Worm (Caenorhabditis elegans): ENCODE data around the gene F13A7.1.

Gene F13A7.1

DNA sequence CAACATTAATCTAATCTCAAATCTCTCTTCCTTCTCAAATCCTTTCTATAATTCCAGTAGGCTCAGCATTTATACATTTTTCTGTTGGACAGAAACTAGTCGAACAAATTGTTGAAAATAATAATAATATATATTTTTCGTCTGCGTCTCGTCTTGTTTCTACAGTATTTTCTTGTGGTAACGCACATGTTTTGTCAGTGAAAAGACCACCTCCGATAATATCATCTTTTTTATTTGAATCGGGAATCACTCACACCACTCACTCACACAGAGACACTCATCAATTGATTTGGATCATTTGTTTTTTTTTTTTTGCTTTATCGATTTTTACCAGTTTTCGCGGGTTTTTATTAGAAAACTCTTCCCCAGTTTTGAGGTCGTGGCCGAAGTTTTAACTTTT is 23.1 kb downstream of the F13A7.1 start:
- TF ChIP-seq ceh-45 (GFP tag; IDR thresholded peaks at IDR 0.05) (no peak), pha-2 (tag; optimal IDR thresholded peaks at IDR 0.05) (no peak), unc-55 (GFP tag; optimal IDR thresholded peaks at IDR 0.05) (no peak), gmeb-2 (tag; optimal IDR thresholded peaks at IDR 0.05) (no peak), C08G9.2 (tag; optimal IDR thresholded peaks at IDR 0.05) (no peak), pha-4 (tag; optimal IDR thresholded peaks at IDR 0.05) (no peak), pros-1 (tag; optimal IDR thresholded peaks at IDR 0.05) (no peak), tbx-7 (tag; optimal IDR thresholded peaks at IDR 0.05) (no peak), T23F11.4 (GFP tag; optimal IDR thresholded peaks at IDR 0.05) (no peak), pag-3 (tag; optimal IDR thresholded peaks at IDR 0.05; ENCODE audit: borderline replicate concordance) (no peak), hlh-8 (tag; optimal IDR thresholded peaks at IDR 0.05) (no peak)

- TF ChIP-seq nfya-1 (tag; optimal IDR thresholded peaks at IDR 0.05) (peak; percentile 32), hlh-6 (tag; optimal IDR thresholded peaks at IDR 0.05) (no peak), rnt-1 (tag; optimal IDR thresholded peaks at IDR 0.05) (no peak), ceh-18 (tag; optimal IDR thresholded peaks at IDR 0.05) (peak; percentile 49)
These were observed 25.5 kb downstream of the F13A7.1 start for ce11 chrV:16352282-16352681.

DNA sequence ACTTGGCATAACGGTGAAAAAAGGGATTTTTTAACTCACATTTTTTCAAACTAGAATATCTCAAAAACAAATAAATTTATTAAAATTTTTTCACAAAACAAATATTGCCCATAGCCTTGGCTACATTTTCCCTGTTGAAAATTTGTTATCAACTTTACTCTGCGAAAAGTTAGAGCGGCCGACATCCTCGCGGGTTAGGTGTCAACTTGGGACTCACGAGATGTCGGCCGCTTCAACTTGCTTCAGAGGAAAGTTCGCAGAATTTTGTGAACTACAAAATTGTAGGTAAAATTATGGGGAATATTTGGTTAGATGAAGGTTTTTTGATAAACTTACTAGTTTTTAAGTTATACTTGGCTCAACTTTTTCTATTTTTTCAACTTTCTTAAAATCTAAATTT is 26.0 kb downstream of the F13A7.1 start:
- TF ChIP-seq ets-4 (tag; optimal IDR thresholded peaks at IDR 0.05) (no peak), gmeb-2 (tag; optimal IDR thresholded peaks at IDR 0.05) (no peak), ceh-6 (GFP tag; optimal IDR thresholded peaks at IDR 0.05) (no peak), pat-9 (tag; optimal IDR thresholded peaks at IDR 0.05) (no peak), tbx-7 (tag; optimal IDR thresholded peaks at IDR 0.05) (no peak), ztf-16 (tag; optimal IDR thresholded peaks at IDR 0.05) (no peak), npax-4 (tag; optimal IDR thresholded peaks at IDR 0.05) (no peak), ceh-14 (tag; optimal IDR thresholded peaks at IDR 0.05) (no peak), fkh-10 (GFP tag; optimal IDR thresholded peaks at IDR 0.05) (no peak), K02D7.2 (tag; optimal IDR thresholded peaks at IDR 0.05) (no peak), hlh-6 (tag; optimal IDR thresholded peaks at IDR 0.05) (no peak), hlh-8 (tag; optimal IDR thresholded peaks at IDR 0.05) (no peak), ceh-18 (tag; optimal IDR thresholded peaks at IDR 0.05) (no peak), K09A11.1 (tag; optimal IDR thresholded peaks at IDR 0.05; ENCODE audit: insufficient read depth) (no peak), ceh-22 (tag; optimal IDR thresholded peaks at IDR 0.05) (no peak), ceh-19 (GFP tag; optimal IDR thresholded peaks at IDR 0.05) (no peak)

DNA sequence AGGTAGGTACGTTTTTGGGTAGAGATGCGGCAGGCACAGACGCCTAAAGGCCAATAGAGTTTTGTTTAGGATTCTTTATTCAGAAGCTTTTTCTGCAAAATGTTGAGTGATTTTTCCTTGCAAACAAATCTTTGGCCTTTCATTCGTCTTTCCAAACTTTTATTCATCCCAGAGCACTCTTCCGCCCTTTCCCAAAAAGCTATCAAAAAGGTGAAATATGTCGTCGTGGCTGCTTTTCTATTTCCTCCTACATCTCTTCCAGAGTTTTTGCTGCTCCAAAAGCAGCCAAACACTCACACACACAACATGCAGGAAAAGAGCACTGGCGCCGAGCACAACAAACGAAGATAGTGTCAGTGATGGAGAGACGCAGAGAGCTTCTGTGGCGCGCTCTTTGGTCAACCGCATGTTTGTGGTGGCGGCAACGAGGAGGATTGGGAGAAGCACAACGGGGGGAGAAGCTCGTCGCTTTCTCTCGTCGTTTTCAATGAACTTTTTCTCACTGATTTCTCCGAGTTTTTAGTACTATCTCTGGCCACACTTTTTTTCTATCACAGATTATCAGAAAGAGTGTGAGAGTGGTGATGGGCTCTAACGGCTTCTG is 26.9 kb downstream of the F13A7.1 start:
- TF ChIP-seq F13H6.1 (tag; optimal IDR thresholded peaks at IDR 0.05) (no peak), hlh-8 (tag; optimal IDR thresholded peaks at IDR 0.05) (no peak), che-1 (tag; optimal IDR thresholded peaks at IDR 0.05) (no peak), ceh-2 (tag; optimal IDR thresholded peaks at IDR 0.05) (no peak), zip-5 (tag; optimal IDR thresholded peaks at IDR 0.05) (no peak), pqm-1 (tag; optimal IDR thresholded peaks at IDR 0.05) (no peak), fkh-6 (tag; optimal IDR thresholded peaks at IDR 0.05) (no peak), unc-86 (tag; optimal IDR thresholded peaks at IDR 0.05) (no peak), pag-3 (tag; optimal IDR thresholded peaks at IDR 0.05; ENCODE audit: borderline replicate concordance) (no peak), odd-2 (tag; optimal IDR thresholded peaks at IDR 0.05) (no peak), ceh-6 (GFP tag; optimal IDR thresholded peaks at IDR 0.05) (no peak), K09A11.1 (tag; optimal IDR thresholded peaks at IDR 0.05; ENCODE audit: insufficient read depth) (no peak), ceh-18 (tag; optimal IDR thresholded peaks at IDR 0.05) (peak; percentile 49), tbx-7 (tag; optimal IDR thresholded peaks at IDR 0.05) (no peak), madf-2 (tag; optimal IDR thresholded peaks at IDR 0.05) (no peak), unc-42 (tag; optimal IDR thresholded peaks at IDR 0.05) (peak; percentile 17), fkh-10 (GFP tag; optimal IDR thresholded peaks at IDR 0.05) (no peak), rnt-1 (tag; optimal IDR thresholded peaks at IDR 0.05) (peak; percentile 37), nfya-1 (tag; optimal IDR thresholded peaks at IDR 0.05) (peak; percentile 71), C38D4.7 (GFP tag; optimal IDR thresholded peaks at IDR 0.05) (no peak), tbx-2 (tag; optimal IDR thresholded peaks at IDR 0.05) (no peak), nhr-11 (tag; optimal IDR thresholded peaks at IDR 0.05) (no peak), ets-4 (tag; optimal IDR thresholded peaks at IDR 0.05) (no peak), T23F11.4 (GFP tag; optimal IDR thresholded peaks at IDR 0.05) (no peak), pha-2 (tag; optimal IDR thresholded peaks at IDR 0.05) (no peak), ceh-31 (tag; optimal IDR thresholded peaks at IDR 0.05) (peak; percentile 29), dve-1 (tag; optimal IDR thresholded peaks at IDR 0.05) (no peak), ceh-34 (tag; optimal IDR thresholded peaks at IDR 0.05) (no peak), ahr-1 (tag; optimal IDR thresholded peaks at IDR 0.05) (no peak), hlh-13 (GFP tag; optimal IDR thresholded peaks at IDR 0.05) (no peak)
